Fruit fly (Drosophila melanogaster) whole organism, wandering third instar larva: Measurements from ENCODE around the gene Sidpn.

ENCODE experiments used
- Abd-B ChIP-seq: fragments of >200 bp; optimal IDR thresholded peaks from 2 replicates; lab custom pipeline; 2017; ENCODE audit warnings: missing biosample characterization, missing genetic modification characterization
- CG9705 ChIP-seq: fragments of 200-800 bp; sonication (Bioruptor generic); optimal IDR thresholded peaks from 2 replicates; lab custom pipeline; 2018; ENCODE audit warnings: missing biosample characterization, mild to moderate bottlenecking, missing genetic modification characterization
- CrebA ChIP-seq: fragments of 200-800 bp; sonication (Bioruptor generic); optimal IDR thresholded peaks from 2 replicates; lab custom pipeline; 2016; ENCODE audit warnings: missing biosample characterization, mild to moderate bottlenecking, missing genetic modification characterization, borderline replicate concordance
- Dfd ChIP-seq: fragments of >200 bp; optimal IDR thresholded peaks from 2 replicates; lab custom pipeline; 2017; ENCODE audit warnings: missing biosample characterization, missing genetic modification characterization
- Dif ChIP-seq: fragments of 200-275, 200-300 bp; sonication (Bioruptor generic); optimal IDR thresholded peaks from 2 replicates; lab custom pipeline; 2018; ENCODE audit warnings: missing biosample characterization, missing genetic modification characterization; ENCODE audit not compliant: partially characterized antibody
- GATAd ChIP-seq: sonication (Bioruptor generic); optimal IDR thresholded peaks from 2 replicates; lab custom pipeline; 2016; ENCODE audit warnings: missing biosample characterization, missing genetic modification characterization
- HLH106 ChIP-seq: fragments of 200-800 bp; optimal IDR thresholded peaks from 3 replicates; lab custom pipeline; 2019; ENCODE audit warnings: missing biosample characterization, mild to moderate bottlenecking, missing genetic modification characterization, moderate library complexity
- Hnf4 ChIP-seq: fragments of 200-800 bp; sonication (Bioruptor generic); optimal IDR thresholded peaks from 2 replicates; lab custom pipeline; 2016; ENCODE audit warnings: missing biosample characterization, mild to moderate bottlenecking, missing genetic modification characterization
- Hr83 ChIP-seq: fragments of 200-300 bp; sonication (Bioruptor generic); optimal IDR thresholded peaks from 2 replicates; lab custom pipeline; 2016; ENCODE audit warnings: missing biosample characterization, mild to moderate bottlenecking, missing genetic modification characterization, moderate library complexity; ENCODE audit not compliant: poor library complexity, severe bottlenecking
- Jra ChIP-seq: sonication (Bioruptor generic); optimal IDR thresholded peaks from 2 replicates; lab custom pipeline; 2016; ENCODE audit warnings: missing biosample characterization, missing genetic modification characterization
- Myc ChIP-seq: fragments of >200 bp; optimal IDR thresholded peaks from 2 replicates; lab custom pipeline; 2017
- OdsH ChIP-seq: fragments of 200-800 bp; sonication (Bioruptor generic); optimal IDR thresholded peaks from 2 replicates; lab custom pipeline; 2016; ENCODE audit warnings: missing biosample characterization, mild to moderate bottlenecking, missing genetic modification characterization
- Rel ChIP-seq, 2 experiments: fragments of 200-800 bp; sonication (Bioruptor generic) in 1 of 2; optimal IDR thresholded peaks; 2 replicates in 1 of 2; 3 replicates in 1 of 2; lab custom pipeline; 2016 to 2019; ENCODE audit warnings: mild to moderate bottlenecking in 2 of 2, missing biosample characterization in 2 of 2, missing genetic modification characterization in 2 of 2, moderate library complexity in 1 of 2
- Sp1 ChIP-seq: fragments of 200-800 bp; sonication (Bioruptor generic); optimal IDR thresholded peaks from 3 replicates; lab custom pipeline; 2019; ENCODE audit warnings: missing biosample characterization, mild to moderate bottlenecking, missing genetic modification characterization, moderate library complexity
- br ChIP-seq: fragments of 200-800 bp; sonication (Bioruptor generic); optimal IDR thresholded peaks from 2 replicates; lab custom pipeline; 2016; ENCODE audit warnings: missing biosample characterization, missing genetic modification characterization
- brk ChIP-seq: fragments of 200-800 bp; sonication (Bioruptor generic); optimal IDR thresholded peaks from 2 replicates; lab custom pipeline; 2016; ENCODE audit warnings: missing biosample characterization, mild to moderate bottlenecking, missing genetic modification characterization
- dmrt93B ChIP-seq: fragments of 200-800 bp; sonication (Bioruptor generic); optimal IDR thresholded peaks from 2 replicates; lab custom pipeline; 2018; ENCODE audit warnings: missing biosample characterization, mild to moderate bottlenecking, missing genetic modification characterization
- ey ChIP-seq: fragments of 200-800 bp; sonication (Bioruptor generic); optimal IDR thresholded peaks from 2 replicates; lab custom pipeline; 2016; ENCODE audit warnings: missing biosample characterization, missing genetic modification characterization
- foxo ChIP-seq, 2 experiments: fragments of 200-800 bp; sonication (Bioruptor generic); optimal IDR thresholded peaks; 2 replicates in 1 of 2; 3 replicates in 1 of 2; lab custom pipeline; 2016 to 2017; ENCODE audit warnings: missing biosample characterization in 2 of 2, missing genetic modification characterization in 2 of 2
- fru ChIP-seq: fragments of 200-800 bp; sonication (Bioruptor generic); optimal IDR thresholded peaks from 3 replicates; lab custom pipeline; 2016; ENCODE audit warnings: missing biosample characterization, mild to moderate bottlenecking, missing genetic modification characterization
- h ChIP-seq: fragments of 200-800 bp; sonication (Bioruptor generic); optimal IDR thresholded peaks from 3 replicates; lab custom pipeline; 2016; ENCODE audit warnings: missing biosample characterization, mild to moderate bottlenecking, missing genetic modification characterization
- jim ChIP-seq: fragments of 175-275, 200-325 bp; sonication (Bioruptor generic); optimal IDR thresholded peaks from 2 replicates; lab custom pipeline; 2016; ENCODE audit warnings: missing biosample characterization, mild to moderate bottlenecking, missing genetic modification characterization
- pan ChIP-seq: fragments of >200 bp; optimal IDR thresholded peaks from 2 replicates; lab custom pipeline; 2017
- psq ChIP-seq: fragments of 200-800 bp; sonication (Bioruptor generic); optimal IDR thresholded peaks from 3 replicates; lab custom pipeline; 2017; ENCODE audit warnings: missing biosample characterization, mild to moderate bottlenecking, missing genetic modification characterization, moderate library complexity
- rgr ChIP-seq: fragments of 200-800 bp; sonication (Bioruptor generic); optimal IDR thresholded peaks from 3 replicates; lab custom pipeline; 2016; ENCODE audit warnings: missing biosample characterization, mild to moderate bottlenecking, missing genetic modification characterization
- sage ChIP-seq: fragments of 200-800 bp; sonication (Bioruptor generic); optimal IDR thresholded peaks from 2 replicates; lab custom pipeline; 2016; ENCODE audit warnings: missing biosample characterization, mild to moderate bottlenecking, missing genetic modification characterization
- tai ChIP-seq: sonication (Bioruptor generic); optimal IDR thresholded peaks from 2 replicates; lab custom pipeline; 2016; ENCODE audit warnings: missing biosample characterization, missing genetic modification characterization
- woc ChIP-seq: sonication (Bioruptor generic); optimal IDR thresholded peaks from 2 replicates; lab custom pipeline; 2016; ENCODE audit warnings: missing biosample characterization, mild to moderate bottlenecking, missing genetic modification characterization

The Sidpn gene

DNA sequence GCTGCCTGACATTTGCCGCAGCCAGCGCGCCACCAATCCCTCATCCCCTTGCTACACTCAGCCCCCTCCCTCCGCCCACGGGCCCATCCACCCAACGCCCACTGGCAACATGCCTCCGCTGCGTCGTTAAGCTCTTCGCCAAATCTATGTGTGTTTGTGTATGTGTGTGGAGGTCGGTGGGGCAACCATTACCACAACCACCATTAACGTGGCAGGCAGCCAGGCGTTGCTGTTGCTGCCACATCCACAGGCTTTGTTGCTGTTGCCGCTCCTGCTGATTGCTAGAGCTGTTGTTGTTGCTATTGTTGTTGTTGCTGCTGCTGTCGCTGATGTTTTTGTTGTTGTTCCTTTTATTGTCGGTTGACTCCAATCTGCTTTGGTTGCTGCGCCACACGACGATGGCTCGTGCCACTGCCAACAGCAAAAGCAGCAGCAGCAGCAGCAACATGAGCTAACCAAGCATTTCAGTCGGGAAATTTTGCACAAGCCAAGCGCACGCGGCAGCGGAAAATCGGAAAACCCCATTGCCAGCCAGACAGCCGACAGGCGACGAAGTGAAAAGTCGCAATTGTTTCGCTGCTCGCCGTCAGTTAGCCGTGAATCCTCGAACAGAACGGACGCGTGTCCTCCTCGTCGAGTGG, at the start of gene Sidpn:
Sidpn (plus strand) TSS at position 465 of the 641 bp plus-strand sequence.
- TF ChIP-seq Dfd (GFP tag; lab: Kevin White, UChicago) = peak; percentile 89
- no peak for TF ChIP-seq Rel (GFP tag; optimal IDR thresholded peaks at IDR 0.05; lab: Kevin White, UChicago)
- no peak for TF ChIP-seq Rel (tag; optimal IDR thresholded peaks at IDR 0.05; lab: Kevin White, UChicago)
- TF ChIP-seq GATAd (GFP tag; lab: Kevin White, UChicago) = no peak
- no peak for TF ChIP-seq Dif (GFP tag; lab: Kevin White, UChicago)

DNA sequence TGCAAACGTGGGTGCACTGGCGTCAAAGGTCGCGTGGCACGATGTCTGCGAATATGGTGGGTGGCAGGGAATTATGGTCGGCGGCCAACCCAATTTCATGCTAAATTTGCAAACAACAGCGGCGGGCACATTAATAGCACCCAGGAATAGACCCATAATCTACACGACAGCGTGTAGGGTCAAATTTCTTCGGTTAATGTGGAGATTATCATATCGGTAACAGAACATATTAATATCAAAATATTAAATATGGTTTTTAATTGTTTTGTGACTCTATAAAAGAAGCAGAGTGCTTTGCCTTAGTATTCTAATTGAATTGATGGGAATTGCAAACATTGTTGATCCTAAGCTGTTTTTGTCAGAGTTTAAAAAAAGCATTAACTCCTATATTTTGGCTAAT, 48.6 kb upstream of the Sidpn start:
- TF ChIP-seq pan (lab: Kevin White, UChicago) (no peak), foxo (GFP tag; optimal IDR thresholded peaks at IDR 0.05; lab: Kevin White, UChicago) (no peak), HLH106 (no peak), rgr (no peak), Hnf4 (GFP tag; lab: Kevin White, UChicago) (no peak), dmrt93B (no peak), tai (no peak), psq (GFP tag; lab: Kevin White, UChicago) (no peak), Jra (no peak), Abd-B (GFP tag; lab: Kevin White, UChicago) (no peak), ey (GFP tag; lab: Kevin White, UChicago) (no peak), Sp1 (GFP tag; lab: Kevin White, UChicago) (no peak), fru (GFP tag; lab: Kevin White, UChicago) (no peak), CrebA (GFP tag; lab: Kevin White, UChicago) (no peak), GATAd (GFP tag; lab: Kevin White, UChicago) (no peak), woc (GFP tag; lab: Kevin White, UChicago) (no peak)

DNA sequence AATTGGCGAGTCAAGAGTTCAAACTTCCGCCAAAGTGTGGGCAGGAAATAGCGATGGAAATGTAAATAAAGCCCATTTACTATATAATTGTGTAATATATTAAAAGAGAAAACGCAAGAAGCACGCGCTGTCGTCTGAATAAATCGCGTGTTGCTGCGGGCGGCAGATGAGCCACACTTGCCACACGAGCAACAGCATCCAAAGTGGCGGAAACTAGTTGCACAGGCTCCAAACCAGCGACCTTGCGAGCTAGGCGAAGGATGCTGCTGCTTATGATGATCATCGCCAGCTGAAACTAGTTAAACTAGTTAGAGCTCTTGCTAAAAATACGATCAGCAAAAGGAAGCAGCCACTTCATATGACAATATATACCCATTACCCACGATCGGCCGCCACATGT, 48.1 kb upstream of the Sidpn start:
- TF ChIP-seq CG9705 (GFP tag; lab: Kevin White, UChicago) (no peak), brk (no peak), sage (GFP tag; lab: Kevin White, UChicago) (no peak), rgr (no peak)

DNA sequence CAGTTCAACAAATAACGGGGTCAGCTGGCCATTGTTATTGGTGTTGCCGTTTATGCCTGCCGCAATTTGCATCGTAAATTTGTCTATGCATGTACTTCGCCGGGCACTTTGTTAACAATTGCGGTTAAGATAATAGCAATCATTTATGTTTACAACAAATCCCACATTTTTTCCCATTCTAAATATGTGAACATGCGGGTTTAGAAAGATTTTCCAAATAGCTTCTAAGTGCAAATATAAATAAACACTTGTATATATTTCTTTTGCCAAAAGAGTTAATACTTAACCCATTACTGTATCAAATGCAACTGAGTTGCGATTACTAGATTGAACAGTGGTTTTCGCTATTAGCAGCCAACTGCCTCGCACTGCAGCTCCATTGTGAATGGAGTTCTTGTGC, 46.5 kb upstream of the Sidpn start:
- no peak for TF ChIP-seq foxo (GFP tag; optimal IDR thresholded peaks at IDR 0.05; lab: Kevin White, UChicago)

DNA sequence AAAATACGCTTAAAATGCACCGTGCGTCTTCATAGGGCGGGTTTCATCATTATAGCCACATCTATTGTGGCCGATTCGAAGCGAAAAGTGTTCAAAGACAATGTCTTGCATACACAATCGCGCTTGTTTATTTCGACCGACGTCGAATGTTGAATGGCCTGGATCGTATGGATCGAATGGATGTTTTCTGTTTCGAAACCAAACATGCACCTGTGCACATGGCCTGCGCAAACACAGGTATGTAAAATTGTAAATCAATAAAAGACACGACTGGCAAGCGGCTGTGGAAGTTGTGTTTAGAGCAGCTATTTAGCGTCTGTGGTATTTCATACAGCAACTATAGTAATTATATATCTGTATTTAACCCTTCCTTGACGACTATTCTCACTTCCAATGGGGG, 46.0 kb upstream of the Sidpn start:
- peak; percentile 31 for TF ChIP-seq br
- TF ChIP-seq Jra = peak; percentile 43
- TF ChIP-seq Sp1 (GFP tag; lab: Kevin White, UChicago) = no peak
- TF ChIP-seq OdsH (GFP tag; lab: Kevin White, UChicago) = peak; percentile 45
- peak; percentile 41 for TF ChIP-seq h (GFP tag; lab: Kevin White, UChicago)
- TF ChIP-seq Hnf4 (GFP tag; lab: Kevin White, UChicago) = peak; percentile 66
- peak; percentile 21 for TF ChIP-seq fru (GFP tag; lab: Kevin White, UChicago)
- TF ChIP-seq rgr = peak; percentile 57
- no peak for TF ChIP-seq Myc
- TF ChIP-seq tai = no peak
- peak in 1 of 2 experiments; percentile 17 for TF ChIP-seq foxo (GFP tag; optimal IDR thresholded peaks at IDR 0.05; lab: Kevin White, UChicago)
- peak; percentile 98 for TF ChIP-seq Hr83 (GFP tag; lab: Kevin White, UChicago)
- peak; percentile 47 for TF ChIP-seq brk

DNA sequence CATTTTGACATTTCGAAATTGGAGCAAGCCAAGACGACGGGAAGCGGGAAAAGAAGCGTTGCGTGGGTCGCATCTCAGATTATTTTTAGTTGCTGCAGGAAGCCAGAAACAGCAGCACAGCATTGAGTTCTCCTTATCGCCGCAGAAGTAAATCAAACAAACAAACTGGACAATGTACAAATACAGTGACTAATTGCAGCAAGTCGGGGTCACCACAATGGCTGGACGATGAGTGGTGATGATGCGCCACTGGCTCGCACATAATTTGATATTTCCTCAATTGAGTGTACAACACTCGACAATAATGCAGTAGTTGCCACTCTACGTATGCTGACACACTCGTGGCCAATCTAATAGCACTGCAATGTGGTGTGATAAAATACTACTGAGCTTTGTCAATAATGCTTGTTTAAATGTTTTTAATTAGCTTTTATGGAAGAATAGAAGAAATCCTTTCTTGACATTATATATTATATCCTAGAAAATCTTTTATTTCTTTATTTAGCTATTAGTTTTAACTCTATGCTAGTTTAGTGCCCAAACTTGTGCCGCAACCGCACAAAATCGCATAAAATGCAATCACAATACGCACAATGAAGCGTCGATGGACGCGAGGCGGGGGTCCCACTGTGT, 45.4 kb upstream of the Sidpn start:
- TF ChIP-seq foxo (GFP tag; optimal IDR thresholded peaks at IDR 0.05; lab: Kevin White, UChicago) (peak in 1 of 2 experiments; percentile 20), jim (GFP tag; lab: Kevin White, UChicago) (no peak)
